Fruit fly (Drosophila melanogaster) S2 (cell line): ENCODE measurements around the gene CG3225.

Experiments used
- CG8478 ChIP-seq: fragments of >200 bp; optimal IDR thresholded peaks from 2 replicates; lab custom pipeline; 2018
- CTCF ChIP-seq, 2 experiments: fragments of >200 bp; optimal IDR thresholded peaks; 2 replicates each; lab custom pipeline; 2018

DNA sequence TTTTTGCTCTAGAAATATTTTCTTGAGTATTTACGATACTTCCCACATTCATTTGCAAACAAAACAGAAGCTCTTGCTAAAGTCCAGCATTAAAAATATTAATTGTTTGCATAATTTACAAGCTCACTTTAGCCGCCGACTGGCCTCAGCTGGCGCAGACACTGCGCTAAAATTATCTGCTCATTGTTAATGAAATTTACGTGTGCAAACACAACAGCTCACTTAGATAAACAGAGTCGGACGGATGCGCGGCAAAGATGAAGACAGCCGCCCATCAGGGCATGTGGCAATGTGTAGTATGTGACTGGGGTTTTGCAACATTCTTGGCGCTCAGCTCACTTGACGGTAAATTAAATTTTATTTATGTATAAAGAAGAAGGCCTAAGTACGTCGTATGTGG, 11.0 kb upstream of the CG3225 start:
- TF ChIP-seq CTCF (optimal IDR thresholded peaks at IDR 0.05; lab: Kevin White, UChicago) = no peak
- no peak for TF ChIP-seq CG8478
